Worm (Caenorhabditis elegans): Measurements from ENCODE around the gene fbxa-224.
A peak's percentile ranks its signal among the peaks of the same experiment; 100 is the strongest.

Gene fbxa-224

DNA sequence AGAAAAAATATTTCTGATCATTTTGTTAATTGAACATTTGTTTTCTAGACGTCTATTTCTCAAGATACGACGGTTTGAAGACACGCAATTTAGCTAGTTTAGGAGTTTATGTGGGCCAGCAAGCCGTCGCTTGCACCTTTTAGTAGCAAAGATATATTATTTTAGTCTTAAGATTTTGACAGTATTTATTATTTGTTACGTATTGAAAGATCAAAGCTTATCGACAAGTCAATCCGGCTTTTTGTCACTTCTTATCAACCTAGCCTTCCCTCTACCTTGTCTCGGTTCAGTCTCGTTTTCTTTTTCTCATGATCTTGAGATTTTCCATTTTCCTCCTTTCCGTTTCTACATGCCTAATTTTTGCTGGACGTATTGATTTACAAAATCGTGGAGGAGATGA, 26.2 kb upstream of the fbxa-224 start, which contains the start of gene F35D2.2:
Gene F35D2.2 (plus strand): TSS at position 301 of the 400 bp plus-strand sequence.
- TF ChIP-seq scrt-1 (GFP tag; IDR thresholded peaks at IDR 0.05), result no peak
- no peak for TF ChIP-seq hnd-1 (tag; optimal IDR thresholded peaks at IDR 0.05)
- TF ChIP-seq tra-4 (tag; optimal IDR thresholded peaks at IDR 0.05), result no peak
- TF ChIP-seq F13C5.2 (tag; optimal IDR thresholded peaks at IDR 0.05), result no peak
- TF ChIP-seq ets-7 (tag; optimal IDR thresholded peaks at IDR 0.05), result no peak
- TF ChIP-seq tbx-11 (GFP tag; IDR thresholded peaks at IDR 0.05), result no peak
- TF ChIP-seq aly-1 (tag; optimal IDR thresholded peaks at IDR 0.05), result no peak
- no peak for TF ChIP-seq pes-1 (GFP tag; IDR thresholded peaks at IDR 0.05)
- TF ChIP-seq ceh-36 (tag; optimal IDR thresholded peaks at IDR 0.05), result no peak
- TF ChIP-seq hmg-4 (GFP tag; optimal IDR thresholded peaks at IDR 0.05), result no peak
- TF ChIP-seq flt-1 (GFP tag; IDR thresholded peaks at IDR 0.05), result no peak
- TF ChIP-seq sea-1 (GFP tag; conservative IDR thresholded peaks at IDR 0.05), result no peak
- no peak for TF ChIP-seq hmbx-1 (tag; optimal IDR thresholded peaks at IDR 0.05)
- TF ChIP-seq B0310.2 (tag; optimal IDR thresholded peaks at IDR 0.05), result no peak
- TF ChIP-seq tbx-37 (GFP tag; conservative IDR thresholded peaks at IDR 0.05), result no peak
- TF ChIP-seq ama-1 (optimal IDR thresholded peaks at IDR 0.05), result no peak
- TF ChIP-seq ceh-13 (GFP tag; optimal IDR thresholded peaks at IDR 0.05), result no peak

DNA sequence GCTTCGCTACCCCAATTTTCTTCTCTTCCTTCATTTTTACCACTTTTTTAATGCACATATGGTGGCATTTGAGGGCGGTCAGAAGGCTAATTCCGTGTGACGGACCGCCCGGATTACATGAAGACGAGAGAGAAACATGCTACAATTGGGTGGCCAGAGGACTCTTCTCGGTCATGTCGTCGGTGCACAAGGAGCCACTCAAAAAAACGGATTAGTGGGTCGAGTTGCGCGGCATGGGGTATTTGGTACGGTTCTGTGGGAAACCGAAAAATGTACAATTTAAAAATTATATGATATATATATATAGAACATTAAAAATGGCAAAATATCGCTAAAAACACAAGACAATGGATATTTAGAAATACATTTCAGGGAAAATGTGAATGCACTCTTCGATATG, 22.9 kb upstream of the fbxa-224 start:
- TF ChIP-seq ets-7 (tag; optimal IDR thresholded peaks at IDR 0.05) (no peak), scrt-1 (GFP tag; IDR thresholded peaks at IDR 0.05) (no peak), ceh-36 (tag; optimal IDR thresholded peaks at IDR 0.05) (peak; percentile 62)

DNA sequence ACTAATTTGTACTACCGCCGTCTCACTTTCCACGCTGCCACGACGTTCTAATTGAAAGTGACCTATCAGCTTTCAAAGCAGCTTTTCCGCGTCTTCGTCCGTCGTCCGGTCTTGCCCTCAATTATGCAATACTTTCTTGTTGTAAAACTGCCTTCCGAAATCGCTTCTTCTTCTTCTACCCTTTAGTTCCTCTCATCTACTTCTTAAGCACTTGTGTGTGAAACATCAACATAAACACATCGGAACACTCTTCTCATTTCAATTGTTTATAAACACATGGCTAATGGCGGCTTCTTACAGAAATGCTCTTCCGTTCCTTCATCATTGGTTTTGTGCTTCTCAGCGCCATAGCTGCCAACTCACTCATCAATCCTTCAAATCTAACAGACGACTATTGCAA, 22.4 kb upstream of the fbxa-224 start, which contains the start of gene F35D2.3:
Gene F35D2.3 (plus strand): TSS at position 301 of the 400 bp plus-strand sequence.
- TF ChIP-seq ceh-36 (tag; optimal IDR thresholded peaks at IDR 0.05) (no peak), hnd-1 (tag; optimal IDR thresholded peaks at IDR 0.05) (no peak), hmbx-1 (tag; optimal IDR thresholded peaks at IDR 0.05) (no peak)

DNA sequence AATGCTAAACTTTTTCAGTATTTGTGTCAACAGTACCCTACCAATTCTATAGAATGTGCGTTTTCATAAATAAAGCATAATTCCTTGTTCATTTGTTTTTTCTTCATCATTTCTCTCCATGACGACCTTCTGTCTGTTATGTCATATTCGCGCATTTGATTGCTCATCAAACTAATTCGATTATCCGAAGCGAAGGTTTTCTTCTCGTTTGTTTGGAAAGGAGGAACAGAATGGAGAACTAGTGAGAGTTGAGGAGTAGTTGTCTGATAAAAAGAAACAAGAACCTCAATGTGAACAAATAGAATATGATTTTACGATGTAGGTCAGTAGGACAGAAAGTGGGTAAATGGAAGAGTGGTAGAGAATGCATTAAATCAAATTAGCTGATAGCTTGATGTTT, 14.7 kb upstream of the fbxa-224 start:
- TF ChIP-seq ceh-36 (tag; optimal IDR thresholded peaks at IDR 0.05) (no peak), hmbx-1 (tag; optimal IDR thresholded peaks at IDR 0.05) (no peak), ama-1 (optimal IDR thresholded peaks at IDR 0.05) (no peak)

DNA sequence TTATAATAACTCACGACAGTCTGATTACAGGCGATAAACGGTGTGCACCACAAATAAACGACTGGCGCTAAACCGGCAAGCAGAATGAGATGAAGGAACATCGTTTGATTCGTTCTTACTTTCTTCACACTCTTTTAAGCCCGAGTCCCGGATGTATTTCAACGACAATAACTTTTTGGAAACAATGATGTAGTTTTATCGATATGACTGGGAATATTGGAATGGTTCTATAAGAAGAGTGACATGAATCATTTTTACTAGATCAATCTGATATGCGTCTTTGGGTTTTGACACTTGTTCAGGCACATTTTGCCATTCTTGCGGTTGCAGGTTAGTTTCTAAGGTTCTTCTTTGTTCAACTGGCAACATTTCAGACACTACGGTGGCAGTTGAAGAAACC, 13.6 kb upstream of the fbxa-224 start, which contains the start of the genes ZK1290.11 and ZK1290.1:
Gene ZK1290.11 (minus strand): TSS at position 101 of the 400 bp plus-strand sequence.
Gene ZK1290.1 (plus strand): TSS at position 271 of the 400 bp plus-strand sequence.
- TF ChIP-seq hnd-1 (tag; optimal IDR thresholded peaks at IDR 0.05) (no peak), ceh-36 (tag; optimal IDR thresholded peaks at IDR 0.05) (no peak), hmbx-1 (tag; optimal IDR thresholded peaks at IDR 0.05) (no peak), ets-7 (tag; optimal IDR thresholded peaks at IDR 0.05) (no peak), hmg-4 (GFP tag; optimal IDR thresholded peaks at IDR 0.05) (no peak), ama-1 (optimal IDR thresholded peaks at IDR 0.05) (no peak), B0310.2 (tag; optimal IDR thresholded peaks at IDR 0.05) (no peak), pes-1 (GFP tag; IDR thresholded peaks at IDR 0.05) (no peak), F13C5.2 (tag; optimal IDR thresholded peaks at IDR 0.05) (no peak), aly-1 (tag; optimal IDR thresholded peaks at IDR 0.05) (no peak), sea-1 (GFP tag; conservative IDR thresholded peaks at IDR 0.05) (no peak), tbx-11 (GFP tag; IDR thresholded peaks at IDR 0.05) (no peak), tra-4 (tag; optimal IDR thresholded peaks at IDR 0.05) (no peak), flt-1 (GFP tag; IDR thresholded peaks at IDR 0.05) (no peak), ceh-13 (GFP tag; optimal IDR thresholded peaks at IDR 0.05) (no peak)

DNA sequence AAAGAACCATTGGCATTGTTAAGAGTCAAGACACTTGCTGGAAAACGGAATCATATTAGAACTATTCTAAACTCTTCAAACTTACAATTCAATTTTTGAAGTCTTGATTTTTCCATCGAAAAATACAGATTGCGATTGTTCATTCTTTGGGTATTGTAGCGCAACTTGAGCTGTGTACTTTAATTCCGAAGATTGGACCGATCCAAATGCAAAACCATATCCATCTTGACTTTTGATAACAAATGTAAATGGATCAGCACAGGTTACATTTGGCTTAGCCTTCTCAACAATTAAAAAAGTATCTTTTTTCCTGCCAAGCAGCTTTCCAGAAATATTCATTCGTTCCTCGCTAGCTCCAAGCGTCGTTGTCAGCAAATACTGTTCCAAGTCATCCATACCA, 12.9 kb upstream of the fbxa-224 start:
- no peak for TF ChIP-seq scrt-1 (GFP tag; IDR thresholded peaks at IDR 0.05)
- no peak for TF ChIP-seq ets-7 (tag; optimal IDR thresholded peaks at IDR 0.05)
- TF ChIP-seq hmg-4 (GFP tag; optimal IDR thresholded peaks at IDR 0.05), result no peak
- TF ChIP-seq flt-1 (GFP tag; IDR thresholded peaks at IDR 0.05), result no peak
- TF ChIP-seq tbx-37 (GFP tag; conservative IDR thresholded peaks at IDR 0.05), result no peak
- TF ChIP-seq tra-4 (tag; optimal IDR thresholded peaks at IDR 0.05), result no peak
- TF ChIP-seq hnd-1 (tag; optimal IDR thresholded peaks at IDR 0.05), result no peak
- no peak for TF ChIP-seq ama-1 (optimal IDR thresholded peaks at IDR 0.05)
- no peak for TF ChIP-seq B0310.2 (tag; optimal IDR thresholded peaks at IDR 0.05)
- no peak for TF ChIP-seq pes-1 (GFP tag; IDR thresholded peaks at IDR 0.05)
- TF ChIP-seq sea-1 (GFP tag; conservative IDR thresholded peaks at IDR 0.05), result no peak

DNA sequence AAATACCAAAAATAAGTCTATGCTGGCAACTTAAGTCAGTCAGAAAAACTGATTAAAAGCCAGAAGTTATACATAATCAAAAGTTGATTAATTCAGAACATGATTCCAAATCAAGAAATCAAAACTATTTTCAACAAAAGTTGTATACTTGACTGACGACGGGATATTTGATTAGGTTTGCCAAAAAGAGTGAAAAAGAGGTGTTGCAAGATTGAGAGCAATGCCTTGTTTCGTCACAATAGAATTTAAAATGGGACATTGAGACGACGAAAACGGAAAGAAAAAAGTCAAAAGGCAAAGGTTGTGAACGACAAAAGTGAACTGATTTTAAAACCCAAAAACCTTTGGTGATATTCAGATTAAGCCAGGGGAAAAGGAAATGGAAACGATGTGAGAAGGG, 10.9 kb upstream of the fbxa-224 start:
- no peak for TF ChIP-seq sea-1 (GFP tag; conservative IDR thresholded peaks at IDR 0.05)
- TF ChIP-seq flt-1 (GFP tag; IDR thresholded peaks at IDR 0.05), result no peak
- TF ChIP-seq tbx-37 (GFP tag; conservative IDR thresholded peaks at IDR 0.05), result no peak
- no peak for TF ChIP-seq hmg-4 (GFP tag; optimal IDR thresholded peaks at IDR 0.05)
- TF ChIP-seq tra-4 (tag; optimal IDR thresholded peaks at IDR 0.05), result no peak
- TF ChIP-seq pes-1 (GFP tag; IDR thresholded peaks at IDR 0.05), result no peak
- no peak for TF ChIP-seq ceh-13 (GFP tag; optimal IDR thresholded peaks at IDR 0.05)
- no peak for TF ChIP-seq hnd-1 (tag; optimal IDR thresholded peaks at IDR 0.05)
- TF ChIP-seq hmbx-1 (tag; optimal IDR thresholded peaks at IDR 0.05), result no peak
- no peak for TF ChIP-seq F13C5.2 (tag; optimal IDR thresholded peaks at IDR 0.05)
- TF ChIP-seq ceh-36 (tag; optimal IDR thresholded peaks at IDR 0.05), result no peak
- TF ChIP-seq B0310.2 (tag; optimal IDR thresholded peaks at IDR 0.05), result no peak
- TF ChIP-seq ets-7 (tag; optimal IDR thresholded peaks at IDR 0.05), result no peak
- no peak for TF ChIP-seq scrt-1 (GFP tag; IDR thresholded peaks at IDR 0.05)
- no peak for TF ChIP-seq tbx-11 (GFP tag; IDR thresholded peaks at IDR 0.05)

DNA sequence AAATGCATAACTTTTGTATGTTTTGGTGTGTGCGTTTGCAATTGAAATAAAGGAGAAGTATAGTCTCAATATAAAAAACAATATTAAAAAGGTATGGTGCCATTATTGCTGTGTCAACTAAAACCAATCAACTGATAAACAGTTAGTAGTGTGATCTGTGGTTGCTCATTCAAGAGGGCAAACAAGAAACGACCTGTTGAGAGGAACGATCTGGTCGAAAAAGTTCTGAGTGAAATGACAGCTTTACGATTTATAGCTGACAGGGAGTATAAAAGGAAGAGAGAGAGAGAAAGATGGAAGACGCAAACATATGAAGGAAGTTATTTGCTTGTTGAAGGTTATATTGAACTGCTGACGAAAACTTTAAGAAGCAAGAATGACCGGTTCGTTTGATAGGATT, 10.0 kb upstream of the fbxa-224 start:
- no peak for TF ChIP-seq hmbx-1 (tag; optimal IDR thresholded peaks at IDR 0.05)
- no peak for TF ChIP-seq pes-1 (GFP tag; IDR thresholded peaks at IDR 0.05)
- no peak for TF ChIP-seq tbx-11 (GFP tag; IDR thresholded peaks at IDR 0.05)
- TF ChIP-seq ama-1 (optimal IDR thresholded peaks at IDR 0.05), result no peak

Measured in whole organism, early embryonic.